Fruit fly (Drosophila melanogaster): ENCODE measurements around the gene CG42394.

CG42394 gene

dm6 chr3R:10872148-10872783 is 22.6 kb downstream of the CG42394 start, which contains the start of gene Fdh (continued):
- peak; percentile 45 for TF ChIP-seq CG12219 (GFP tag; optimal IDR thresholded peaks at IDR 0.05)
- peak; percentile 0 for TF ChIP-seq repo (GFP tag; optimal IDR thresholded peaks at IDR 0.05)
- TF ChIP-seq CG30020 (tag; optimal IDR thresholded peaks at IDR 0.05): peak; percentile 39
- peak; percentile 61 for TF ChIP-seq CG8388 (GFP tag; optimal IDR thresholded peaks at IDR 0.05)
- peak; percentile 80 for TF ChIP-seq nmo (GFP tag; optimal IDR thresholded peaks at IDR 0.05)
- TF ChIP-seq chm (GFP tag; IDR thresholded peaks at IDR 0.05): 0 out of 2 replicates have a peak, but pooled peaks have one; percentile 35
- peak; percentile 32 for TF ChIP-seq Fer2 (tag; optimal IDR thresholded peaks at IDR 0.05)
- TF ChIP-seq GATAe (GFP tag; conservative IDR thresholded peaks at IDR 0.05): no peak
- no peak for TF ChIP-seq Six4 (GFP tag; optimal IDR thresholded peaks at IDR 0.05)
- peak; percentile 7 for TF ChIP-seq CG12071 (GFP tag; optimal IDR thresholded peaks at IDR 0.05)
- TF ChIP-seq CG10462 (GFP tag; optimal IDR thresholded peaks at IDR 0.05): peak; percentile 92
- no peak for TF ChIP-seq dan (GFP tag; IDR thresholded peaks at IDR 0.05)
- no peak for TF ChIP-seq shn (GFP tag; optimal IDR thresholded peaks at IDR 0.05)
- TF ChIP-seq exex (tag; optimal IDR thresholded peaks at IDR 0.05): peak; percentile 40
- TF ChIP-seq btn (GFP tag; optimal IDR thresholded peaks at IDR 0.05): no peak
- no peak for TF ChIP-seq pros (GFP tag; optimal IDR thresholded peaks at IDR 0.05)
- peak; percentile 98 for TF ChIP-seq CG13123 (GFP tag; optimal IDR thresholded peaks at IDR 0.05)
- TF ChIP-seq Nf-YC (tag; optimal IDR thresholded peaks at IDR 0.05): peak; percentile 70
- TF ChIP-seq ems (GFP tag; optimal IDR thresholded peaks at IDR 0.05): peak; percentile 21
- peak; percentile 100 for TF ChIP-seq CG4820 (GFP tag; optimal IDR thresholded peaks at IDR 0.05)
- no peak for TF ChIP-seq CG12744 (GFP tag; optimal IDR thresholded peaks at IDR 0.05)
- peak; percentile 74 for TF ChIP-seq stwl (tag; optimal IDR thresholded peaks at IDR 0.05)
- TF ChIP-seq ewg (GFP tag; optimal IDR thresholded peaks at IDR 0.05): peak; percentile 96
- no peak for TF ChIP-seq Ada2b (GFP tag; IDR thresholded peaks at IDR 0.05)
- no peak for TF ChIP-seq amos (GFP tag; IDR thresholded peaks at IDR 0.05; ENCODE audit: partially characterized antibody)
- peak; percentile 51 for TF ChIP-seq kni (GFP tag; optimal IDR thresholded peaks at IDR 0.05)
- TF ChIP-seq Hr39 (optimal IDR thresholded peaks at IDR 0.05): no peak
- no peak for TF ChIP-seq CG1832 (GFP tag; optimal IDR thresholded peaks at IDR 0.05)
- peak; percentile 80 for TF ChIP-seq row (GFP tag; IDR thresholded peaks at IDR 0.05)
- no peak for TF ChIP-seq CG11560 (tag; IDR thresholded peaks at IDR 0.05)
- peak; percentile 54 for TF ChIP-seq lilli (GFP tag; optimal IDR thresholded peaks at IDR 0.05)
- TF ChIP-seq CG3847 (GFP tag; IDR thresholded peaks at IDR 0.05): no peak
- TF ChIP-seq CG1602 (GFP tag; optimal IDR thresholded peaks at IDR 0.05): peak; percentile 58
- TF ChIP-seq phol (tag; optimal IDR thresholded peaks at IDR 0.05): peak; percentile 78
- TF ChIP-seq Opbp (GFP tag; IDR thresholded peaks at IDR 0.05; ENCODE audit: partially characterized antibody): peak; percentile 96
- no peak for TF ChIP-seq emc (GFP tag; optimal IDR thresholded peaks at IDR 0.05)
- 0 out of 3 replicates have a peak, but pooled peaks have one; percentile 35 for TF ChIP-seq ci (GFP tag; IDR thresholded peaks at IDR 0.05)
- no peak for TF ChIP-seq inv (GFP tag; IDR thresholded peaks at IDR 0.05; ENCODE audit: partially characterized antibody)
- peak; percentile 23 for TF ChIP-seq CrebB (tag; optimal IDR thresholded peaks at IDR 0.05)
- TF ChIP-seq CG2116 (GFP tag; optimal IDR thresholded peaks at IDR 0.05): peak; percentile 61
- TF ChIP-seq pnt (GFP tag; optimal IDR thresholded peaks at IDR 0.05): no peak
- peak; percentile 45; the same call in 1 of the 2 replicates for TF ChIP-seq Atf6 (GFP tag; IDR thresholded peaks at IDR 0.05)
- TF ChIP-seq Pdp1 (GFP tag; optimal IDR thresholded peaks at IDR 0.05): peak in 1 of 2 experiments; percentile 16
- no peak for TF ChIP-seq ab (GFP tag; optimal IDR thresholded peaks at IDR 0.05)
- TF ChIP-seq Lpt (GFP tag; optimal IDR thresholded peaks at IDR 0.05): no peak
- no peak for TF ChIP-seq bigmax (GFP tag; optimal IDR thresholded peaks at IDR 0.05)
- no peak for TF ChIP-seq CG7963 (GFP tag; IDR thresholded peaks at IDR 0.05; ENCODE audit: partially characterized antibody)
- TF ChIP-seq NFAT (GFP tag; IDR thresholded peaks at IDR 0.05): no peak
- no peak for TF ChIP-seq tup (GFP tag; optimal IDR thresholded peaks at IDR 0.05)
- TF ChIP-seq cg (GFP tag; optimal IDR thresholded peaks at IDR 0.05): no peak

Data from whole organism, embryonic.